Worm (Caenorhabditis elegans) whole organism, early embryonic: ENCODE data around the gene Y54F10BM.12.

ENCODE experiments used
- B0310.2 ChIP-seq: sonication (generic microtip); optimal IDR thresholded peaks from 2 replicates; lab custom pipeline; 2016; ENCODE audit warnings: mild to moderate bottlenecking, missing genetic modification characterization, missing compliant biosample characterization
- F13C5.2 ChIP-seq: sonication (generic microtip); optimal IDR thresholded peaks from 2 replicates; lab custom pipeline; 2017; ENCODE audit warnings: mild to moderate bottlenecking, missing genetic modification characterization, inconsistent platforms, missing compliant biosample characterization
- aly-1 ChIP-seq: sonication (generic microtip); optimal IDR thresholded peaks from 2 replicates; lab custom pipeline; 2016; ENCODE audit warnings: missing genetic modification characterization, missing compliant biosample characterization
- ama-1 ChIP-seq: fragments of 150-350 bp; optimal IDR thresholded peaks from 2 replicates; lab custom pipeline; 2014
- ceh-36 ChIP-seq: sonication (generic microtip); optimal IDR thresholded peaks from 2 replicates; lab custom pipeline; 2016; ENCODE audit warnings: missing genetic modification characterization, inconsistent platforms, missing compliant biosample characterization
- ets-7 ChIP-seq: sonication (generic microtip); optimal IDR thresholded peaks from 2 replicates; lab custom pipeline; 2016; ENCODE audit warnings: missing genotype, missing genetic modification characterization, missing compliant biosample characterization
- flt-1 ChIP-seq: fragments of 200-800 bp; sonication (Bioruptor generic); IDR thresholded peaks from 2 replicates; pipeline ENCODE4 v1.3.6; 2022; ENCODE audit warnings: missing genetic modification characterization, missing compliant biosample characterization
- hmbx-1 ChIP-seq: sonication (generic microtip); optimal IDR thresholded peaks from 2 replicates; lab custom pipeline; 2016; ENCODE audit warnings: mild to moderate bottlenecking, missing genetic modification characterization, missing compliant biosample characterization
- hmg-4 ChIP-seq: fragments of 200-800 bp; sonication (Bioruptor generic); optimal IDR thresholded peaks from 2 replicates; lab custom pipeline; 2018; ENCODE audit warnings: mild to moderate bottlenecking, missing genetic modification characterization, missing compliant biosample characterization
- hnd-1 ChIP-seq: sonication (generic microtip); optimal IDR thresholded peaks from 2 replicates; lab custom pipeline; 2016; ENCODE audit warnings: missing genetic modification characterization, missing compliant biosample characterization
- sea-1 ChIP-seq: fragments of 200-800 bp; sonication (Bioruptor generic); conservative IDR thresholded peaks from 2 replicates; pipeline ENCODE4 v1.3.6; 2022; ENCODE audit warnings: missing genetic modification characterization, missing compliant biosample characterization
- tbx-11 ChIP-seq: fragments of 200-800 bp; sonication (Bioruptor generic); IDR thresholded peaks from 2 replicates; pipeline ENCODE4 v1.3.6; 2022; ENCODE audit warnings: missing genetic modification characterization, missing compliant biosample characterization

ce11 chrIII:2343273-2343672 is 13.8 kb upstream of the Y54F10BM.12 start, which contains the start of gene phf-5:
- no peak for TF ChIP-seq sea-1 (GFP tag; lab: Robert Waterston, UW)
- TF ChIP-seq B0310.2 (tag; lab: Kevin White, UChicago), result no peak
- TF ChIP-seq ama-1 (lab: Kevin White, UChicago), result no peak
- no peak for TF ChIP-seq flt-1 (GFP tag; lab: Robert Waterston, UW)
- no peak for TF ChIP-seq F13C5.2 (tag; lab: Kevin White, UChicago)
- no peak for TF ChIP-seq ets-7 (tag; lab: Kevin White, UChicago)
- no peak for TF ChIP-seq tbx-11 (GFP tag; lab: Robert Waterston, UW)
- no peak for TF ChIP-seq hmg-4
- no peak for TF ChIP-seq ceh-36 (tag; lab: Kevin White, UChicago)
- no peak for TF ChIP-seq hmbx-1 (tag; lab: Kevin White, UChicago)
- TF ChIP-seq aly-1 (tag; lab: Kevin White, UChicago), result no peak
- no peak for TF ChIP-seq hnd-1 (tag; lab: Kevin White, UChicago)
